Worm (Caenorhabditis elegans) whole organism, young adult: ENCODE results near the gene C50E3.11.

Source experiments
- F39B2.1 ChIP-seq: fragments of 200-800 bp; sonication (Bioruptor generic); IDR thresholded peaks from 2 replicates; pipeline ENCODE4 v1.3.6; 2022; ENCODE audit warnings: missing genetic modification reagents, missing genetic modification characterization, missing compliant biosample characterization
- ama-1 ChIP-seq, 3 experiments: fragments of 150-350 bp in 1 of 3; sonication (generic microtip) in 2 of 3; optimal IDR thresholded peaks; 2 replicates each; lab custom pipeline; 2014 to 2018; ENCODE audit warnings: missing biosample characterization in 2 of 3, missing genetic modification characterization in 2 of 3, missing genetic modification reagents in 2 of 3
- aptf-2 ChIP-seq: fragments of 200-800 bp; sonication (Bioruptor generic); conservative IDR thresholded peaks from 2 replicates; pipeline ENCODE4 v1.3.6; 2022; ENCODE audit warnings: missing genetic modification reagents, missing genetic modification characterization, missing compliant biosample characterization
- him-1 ChIP-seq: sonication (generic microtip); optimal IDR thresholded peaks from 2 replicates; lab custom pipeline; 2016; ENCODE audit warnings: missing genotype, missing genetic modification reagents, missing genetic modification characterization, missing compliant biosample characterization
- lir-1 ChIP-seq: fragments of 200-800 bp; sonication (Bioruptor generic); conservative IDR thresholded peaks from 2 replicates; pipeline ENCODE4 v1.3.6; 2022; ENCODE audit warnings: missing genetic modification reagents, missing genetic modification characterization, missing compliant biosample characterization
- nfya-1 ChIP-seq: sonication (generic microtip); optimal IDR thresholded peaks from 2 replicates; lab custom pipeline; 2017; ENCODE audit warnings: antibody characterized with exemption, missing compliant biosample characterization, missing genetic modification characterization, borderline replicate concordance; ENCODE audit not compliant: insufficient read depth
- sdz-38 ChIP-seq: sonication (generic microtip); optimal IDR thresholded peaks from 2 replicates; lab custom pipeline; 2016; ENCODE audit warnings: missing genotype, missing genetic modification characterization, missing compliant biosample characterization
- sea-2 ChIP-seq: fragments of 200-800 bp; sonication (Bioruptor generic); IDR thresholded peaks from 2 replicates; pipeline ENCODE4 v1.3.6; 2022; ENCODE audit warnings: missing genetic modification characterization, missing compliant biosample characterization
- tbp1 ChIP-seq: fragments of 200-800 bp; sonication (Bioruptor generic); optimal IDR thresholded peaks from 2 replicates; lab custom pipeline; 2018; ENCODE audit warnings: mild to moderate bottlenecking, missing genetic modification characterization, missing compliant biosample characterization
- ztf-25 ChIP-seq: fragments of 200-800 bp; sonication (Bioruptor generic); IDR thresholded peaks from 2 replicates; pipeline ENCODE4 v1.3.6; 2022; ENCODE audit warnings: missing genetic modification reagents, missing genetic modification characterization, missing compliant biosample characterization
- ztf-28 ChIP-seq: fragments of 200-800 bp; sonication (Bioruptor generic); IDR thresholded peaks from 2 replicates; pipeline ENCODE4 v1.3.6; 2022; ENCODE audit warnings: missing genetic modification reagents, missing genetic modification characterization, missing compliant biosample characterization
- ztf-3 ChIP-seq: fragments of 200-800 bp; sonication (Bioruptor generic); optimal IDR thresholded peaks from 2 replicates; lab custom pipeline; 2018; ENCODE audit warnings: mild to moderate bottlenecking, missing genetic modification characterization, missing compliant biosample characterization

DNA sequence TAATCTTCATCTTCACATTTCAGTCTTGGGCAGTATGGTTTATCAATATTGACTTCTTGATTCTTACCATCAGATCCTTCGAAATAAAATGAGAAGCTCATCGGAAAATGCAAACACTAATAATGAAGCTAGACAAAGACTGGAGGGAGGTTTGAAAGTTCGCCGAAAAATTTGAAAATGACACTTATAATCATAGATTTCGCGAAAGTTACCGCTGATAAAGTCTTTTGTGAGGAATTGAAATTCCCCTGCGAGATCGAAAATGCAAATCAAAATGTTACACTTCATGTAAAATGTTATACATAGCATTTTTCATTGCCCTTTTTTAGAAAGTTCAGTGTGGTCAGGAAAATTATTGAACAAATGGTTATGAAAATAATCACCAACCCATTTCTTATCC lies 5.0 kb downstream of the C50E3.11 start, which contains the start of gene C50E3.7:
- TF ChIP-seq ztf-28 (GFP tag; lab: Robert Waterston, UW): no peak
- no peak for TF ChIP-seq ama-1 (optimal IDR thresholded peaks at IDR 0.05; lab: Kevin White, UChicago)
- no peak for TF ChIP-seq ama-1 (GFP tag; optimal IDR thresholded peaks at IDR 0.05; lab: Kevin White, UChicago)
- TF ChIP-seq sdz-38 (tag; lab: Kevin White, UChicago): no peak
- no peak for TF ChIP-seq sea-2 (GFP tag; lab: Robert Waterston, UW)
- no peak for TF ChIP-seq nfya-1 (tag; lab: Kevin White, UChicago)
- TF ChIP-seq ztf-3 (GFP tag; lab: Kevin White, UChicago): no peak
- no peak for TF ChIP-seq tbp1 (GFP tag; lab: Kevin White, UChicago)
- TF ChIP-seq ztf-25 (GFP tag; lab: Robert Waterston, UW): no peak
- TF ChIP-seq him-1 (tag; lab: Kevin White, UChicago): no peak
- TF ChIP-seq F39B2.1: no peak
- no peak for TF ChIP-seq lir-1 (GFP tag; lab: Robert Waterston, UW)
- TF ChIP-seq aptf-2 (GFP tag; lab: Robert Waterston, UW): no peak
